Fruit fly (Drosophila melanogaster) whole organism, prepupa: ENCODE measurements around the gene CG42538.

ENCODE experiments used
- Blimp-1 ChIP-seq: fragments of 200-800 bp; sonication (Bioruptor generic); optimal IDR thresholded peaks from 3 replicates; lab custom pipeline; 2017; ENCODE audit warnings: missing biosample characterization, missing genetic modification characterization, mild to moderate bottlenecking, moderate library complexity, missing genetic modification reagents
- CG6808 ChIP-seq: fragments of 200-800 bp; sonication (Bioruptor generic); optimal IDR thresholded peaks from 3 replicates; lab custom pipeline; 2017; ENCODE audit warnings: missing biosample characterization, missing genetic modification characterization, mild to moderate bottlenecking, moderate library complexity, missing genetic modification reagents
- CG6854 ChIP-seq: fragments of 200-800 bp; sonication (Bioruptor generic); optimal IDR thresholded peaks from 2 replicates; lab custom pipeline; 2017; ENCODE audit warnings: missing biosample characterization, mild to moderate bottlenecking, missing genetic modification characterization
- CG8119 ChIP-seq: fragments of 200-800 bp; sonication (Bioruptor generic); IDR thresholded peaks from 3 replicates; pipeline ENCODE4 v1.3.6; 2022; ENCODE audit warnings: missing biosample characterization, missing genetic modification characterization
- OdsH ChIP-seq: fragments of 200-800 bp; sonication (Bioruptor generic); optimal IDR thresholded peaks from 3 replicates; lab custom pipeline; 2016; ENCODE audit warnings: missing biosample characterization, missing genetic modification characterization
- Sox102F ChIP-seq: fragments of 200-800 bp; sonication (Bioruptor generic); optimal IDR thresholded peaks from 2 replicates; lab custom pipeline; 2016; ENCODE audit warnings: missing biosample characterization, mild to moderate bottlenecking, missing genetic modification characterization
- Sox14 ChIP-seq: fragments of 200-800 bp; sonication (Bioruptor generic); optimal IDR thresholded peaks from 3 replicates; lab custom pipeline; 2016; ENCODE audit warnings: missing biosample characterization, missing genetic modification characterization
- Sox15 ChIP-seq: fragments of 200-800 bp; sonication (Bioruptor generic); optimal IDR thresholded peaks from 3 replicates; lab custom pipeline; 2016; ENCODE audit warnings: missing biosample characterization, missing genetic modification characterization

- TF ChIP-seq Sox102F (GFP tag; lab: Kevin White, UChicago), result peak; percentile 69
- peak; percentile 41 for TF ChIP-seq Sox15 (GFP tag; lab: Kevin White, UChicago)
- TF ChIP-seq OdsH (GFP tag; lab: Kevin White, UChicago), result peak; percentile 65
- peak; percentile 62 for TF ChIP-seq Sox14 (GFP tag; lab: Kevin White, UChicago)
- TF ChIP-seq CG6854 (GFP tag; lab: Kevin White, UChicago), result no peak
- peak; percentile 65 for TF ChIP-seq CG6808 (GFP tag; lab: Kevin White, UChicago)
- peak; percentile 37; the same call in 2 of the 3 replicates for TF ChIP-seq CG8119 (GFP tag; lab: Robert Waterston, UW)
- TF ChIP-seq Blimp-1 (GFP tag; lab: Kevin White, UChicago), result peak; percentile 8
These were observed 9.9 kb upstream of the CG42538 start for dm6 chr3L:16024276-16025019.
